Fruit fly (Drosophila melanogaster) whole organism, prepupa: Measurements from ENCODE around the gene CG33080.

Experiments
- Hr39 ChIP-seq: fragments of 200-800 bp; sonication (Bioruptor generic); optimal IDR thresholded peaks from 2 replicates; lab custom pipeline; 2016; ENCODE audit warnings: missing biosample characterization, missing genetic modification characterization
- net ChIP-seq: fragments of 200-800 bp; sonication (Bioruptor generic); optimal IDR thresholded peaks from 3 replicates; lab custom pipeline; 2016; ENCODE audit warnings: missing biosample characterization, missing genetic modification characterization

- TF ChIP-seq net (GFP tag; lab: Kevin White, UChicago), result no peak
- peak; percentile 20 for TF ChIP-seq Hr39 (GFP tag; lab: Kevin White, UChicago)
Observed at dm6 chrX:5717741-5718475, at the start of gene CG33080.
